Fruit fly (Drosophila melanogaster) whole organism, embryonic: ENCODE measurements around the gene I-2.

Experiments
- Ada2b ChIP-seq: fragments of 200-800 bp; sonication (Bioruptor generic); IDR thresholded peaks from 2 replicates; pipeline ENCODE4 v1.3.6; 2022; ENCODE audit warnings: missing biosample characterization, missing genetic modification characterization
- CG10543 ChIP-seq: fragments of 200-800 bp; sonication (Bioruptor generic); optimal IDR thresholded peaks from 3 replicates; lab custom pipeline; 2017; ENCODE audit warnings: missing biosample characterization, mild to moderate bottlenecking, missing genetic modification characterization, moderate library complexity
- CG10959 ChIP-seq: fragments of 200-800 bp; sonication (Bioruptor generic); IDR thresholded peaks from 2 replicates; pipeline ENCODE4 v1.3.6; 2022; ENCODE audit warnings: missing biosample characterization, missing genetic modification characterization
- CG11504 ChIP-seq: fragments of 200-800 bp; sonication (Bioruptor generic); optimal IDR thresholded peaks from 3 replicates; lab custom pipeline; 2019; ENCODE audit warnings: missing biosample characterization, mild to moderate bottlenecking, missing genetic modification characterization, moderate library complexity
- CG11695 ChIP-seq: fragments of 200-800 bp; sonication (Bioruptor generic); IDR thresholded peaks from 3 replicates; pipeline ENCODE4 v1.3.6; 2022; ENCODE audit warnings: missing biosample characterization, missing genetic modification characterization
- CG1602 ChIP-seq: fragments of 200-800 bp; sonication (Bioruptor generic); optimal IDR thresholded peaks from 3 replicates; lab custom pipeline; 2016; ENCODE audit warnings: missing biosample characterization, missing genetic modification characterization
- CG17328 ChIP-seq: fragments of 200-800 bp; sonication (Bioruptor generic); IDR thresholded peaks from 2 replicates; pipeline ENCODE4 v1.3.6; 2022; ENCODE audit warnings: missing biosample characterization, missing genetic modification characterization
- CG17568 ChIP-seq: fragments of 200-800 bp; sonication (Bioruptor generic); optimal IDR thresholded peaks from 2 replicates; lab custom pipeline; 2018; ENCODE audit warnings: missing biosample characterization, mild to moderate bottlenecking, missing genetic modification characterization, moderate library complexity
- CG3163 ChIP-seq: fragments of 200-800 bp; sonication (Bioruptor generic); optimal IDR thresholded peaks from 3 replicates; lab custom pipeline; 2016; ENCODE audit warnings: missing biosample characterization, missing genetic modification characterization
- CG3281 ChIP-seq: fragments of 200-800 bp; sonication (Bioruptor generic); optimal IDR thresholded peaks from 3 replicates; lab custom pipeline; 2017; ENCODE audit warnings: missing biosample characterization, mild to moderate bottlenecking, missing genetic modification characterization
- CG33213 ChIP-seq: fragments of 200-800 bp; sonication (Bioruptor generic); optimal IDR thresholded peaks from 3 replicates; lab custom pipeline; 2016; ENCODE audit warnings: missing biosample characterization, missing genetic modification characterization
- CG6654 ChIP-seq: fragments of 200-800 bp; sonication (Bioruptor generic); optimal IDR thresholded peaks from 2 replicates; lab custom pipeline; 2017; ENCODE audit warnings: missing biosample characterization, mild to moderate bottlenecking, missing genetic modification characterization
- CG7839 ChIP-seq: fragments of 200-800 bp; sonication (Bioruptor generic); optimal IDR thresholded peaks from 3 replicates; lab custom pipeline; 2018; ENCODE audit warnings: missing biosample characterization, mild to moderate bottlenecking, missing genetic modification characterization, moderate library complexity
- CG8290 ChIP-seq, 3 experiments: fragments of 200-800 bp; sonication (Bioruptor generic); optimal IDR thresholded peaks; 2 replicates each; lab custom pipeline; 2016 to 2019; ENCODE audit warnings: missing biosample characterization in 3 of 3, missing genetic modification characterization in 3 of 3, mild to moderate bottlenecking in 2 of 3, moderate library complexity in 1 of 3
- CG8478 ChIP-seq: fragments of >200 bp; optimal IDR thresholded peaks from 2 replicates; lab custom pipeline; 2018
- CG8944 ChIP-seq: fragments of 200-800 bp; sonication (Bioruptor generic); optimal IDR thresholded peaks from 3 replicates; lab custom pipeline; 2016; ENCODE audit warnings: missing biosample characterization, missing genetic modification characterization
- CG9215 ChIP-seq: fragments of 200-800 bp; sonication (Bioruptor generic); IDR thresholded peaks from 2 replicates; pipeline ENCODE4 v1.3.6; 2022; ENCODE audit warnings: missing biosample characterization, missing genetic modification characterization
- Dip3 ChIP-seq: fragments of 200-800 bp; sonication (Bioruptor generic); optimal IDR thresholded peaks from 3 replicates; lab custom pipeline; 2016; ENCODE audit warnings: missing biosample characterization, missing genetic modification characterization
- Gsc ChIP-seq: fragments of 200-800 bp; sonication (Bioruptor generic); IDR thresholded peaks from 2 replicates; pipeline ENCODE4 v1.3.6; 2022; ENCODE audit warnings: missing biosample characterization, missing genetic modification characterization
- Hr51 ChIP-seq, 2 experiments: fragments of 200-800 bp; sonication (Bioruptor generic); optimal IDR thresholded peaks; 2 replicates in 1 of 2; 3 replicates in 1 of 2; lab custom pipeline; 2016 to 2018; ENCODE audit warnings: missing biosample characterization in 2 of 2, missing genetic modification characterization in 2 of 2, mild to moderate bottlenecking in 1 of 2, moderate library complexity in 1 of 2
- Kr ChIP-seq: fragments of 200-800 bp; sonication (Bioruptor generic); optimal IDR thresholded peaks from 2 replicates; lab custom pipeline; 2017; ENCODE audit warnings: missing biosample characterization, mild to moderate bottlenecking, missing genetic modification characterization
- Med ChIP-seq: fragments of 200-800 bp; sonication (Bioruptor generic); peaks from one replicate; lab custom pipeline; 2016; ENCODE audit warnings: missing biosample characterization, missing genetic modification characterization, mild to moderate bottlenecking, inconsistent platforms, moderate library complexity
- Sox102F ChIP-seq: fragments of 200-800 bp; sonication (Bioruptor generic); optimal IDR thresholded peaks from 2 replicates; lab custom pipeline; 2018; ENCODE audit warnings: missing biosample characterization, mild to moderate bottlenecking, missing genetic modification characterization, moderate library complexity
- Spps ChIP-seq: fragments of 200-800 bp; sonication (Bioruptor generic); optimal IDR thresholded peaks from 2 replicates; lab custom pipeline; 2018; ENCODE audit warnings: missing biosample characterization, mild to moderate bottlenecking, missing genetic modification characterization
- Taf1 ChIP-seq: fragments of 200-800 bp; sonication (Bioruptor generic); IDR thresholded peaks from 2 replicates; pipeline ENCODE4 v1.3.6; 2022; ENCODE audit warnings: missing biosample characterization, missing genetic modification characterization
- Usf ChIP-seq: fragments of 200-800 bp; sonication (Bioruptor generic); optimal IDR thresholded peaks from 2 replicates; lab custom pipeline; 2017; ENCODE audit warnings: missing genotype, missing biosample characterization, missing genetic modification characterization
- Vsx1 ChIP-seq: fragments of 200-800 bp; sonication (Bioruptor generic); optimal IDR thresholded peaks from 2 replicates; lab custom pipeline; 2017; ENCODE audit warnings: missing biosample characterization, mild to moderate bottlenecking, missing genetic modification characterization, missing genetic modification reagents
- cg ChIP-seq: fragments of 200-800 bp; sonication (Bioruptor generic); optimal IDR thresholded peaks from 3 replicates; lab custom pipeline; 2019; ENCODE audit warnings: missing biosample characterization, mild to moderate bottlenecking, missing genetic modification characterization, moderate library complexity
- chinmo ChIP-seq: fragments of 200-800 bp; sonication (Bioruptor generic); IDR thresholded peaks from 4 replicates; pipeline ENCODE4 v1.3.6; 2022; ENCODE audit warnings: missing biosample characterization, missing genetic modification characterization; ENCODE audit not compliant: partially characterized antibody
- eve ChIP-seq, 2 experiments: fragments of >200 bp; optimal IDR thresholded peaks; 2 replicates each; lab custom pipeline; 2017; ENCODE audit warnings: missing biosample characterization in 2 of 2, missing genetic modification characterization in 2 of 2
- ewg ChIP-seq: fragments of 200-800 bp; sonication (Bioruptor generic); optimal IDR thresholded peaks from 3 replicates; lab custom pipeline; 2017; ENCODE audit warnings: mild to moderate bottlenecking, missing biosample characterization, missing genetic modification reagents, missing genetic modification characterization
- gcm ChIP-seq: fragments of 200-800 bp; sonication (Bioruptor generic); optimal IDR thresholded peaks from 2 replicates; lab custom pipeline; 2019; ENCODE audit warnings: missing biosample characterization, mild to moderate bottlenecking, missing genetic modification characterization, moderate library complexity
- gro ChIP-seq: fragments of 200-800 bp; sonication (Bioruptor generic); optimal IDR thresholded peaks from 2 replicates; lab custom pipeline; 2016; ENCODE audit warnings: missing biosample characterization, missing genetic modification characterization
- her ChIP-seq: fragments of 200-800 bp; sonication (Bioruptor generic); optimal IDR thresholded peaks from 2 replicates; lab custom pipeline; 2016; ENCODE audit warnings: missing biosample characterization, missing genetic modification characterization
- hkb ChIP-seq, 2 experiments: fragments of 200-800 bp in 1 of 2; fragments of >200 bp in 1 of 2; sonication (Bioruptor generic) in 1 of 2; IDR thresholded peaks in 1 of 2; optimal IDR thresholded peaks in 1 of 2; 2 replicates each; pipeline versions ENCODE4 v1.3.6 to Lab custom; 2017 to 2022; ENCODE audit warnings: missing biosample characterization in 1 of 2, missing genetic modification characterization in 1 of 2
- kni ChIP-seq: fragments of 200-800 bp; sonication (Bioruptor generic); optimal IDR thresholded peaks from 3 replicates; lab custom pipeline; 2017; ENCODE audit warnings: mild to moderate bottlenecking, missing biosample characterization, missing genetic modification reagents, missing genetic modification characterization
- lbe ChIP-seq: fragments of 200-800 bp; sonication (Bioruptor generic); optimal IDR thresholded peaks from 2 replicates; lab custom pipeline; 2016; ENCODE audit warnings: missing biosample characterization, mild to moderate bottlenecking, missing genetic modification characterization
- nerfin-2 ChIP-seq: fragments of 200-800 bp; sonication (Bioruptor generic); IDR thresholded peaks from 2 replicates; pipeline ENCODE4 v1.3.6; 2022; ENCODE audit warnings: missing biosample characterization, missing genetic modification characterization; ENCODE audit not compliant: partially characterized antibody
- nom ChIP-seq: fragments of 200-800 bp; sonication (Bioruptor generic); optimal IDR thresholded peaks from 2 replicates; lab custom pipeline; 2017; ENCODE audit warnings: missing biosample characterization, missing genetic modification characterization, mild to moderate bottlenecking, moderate library complexity, missing genetic modification reagents
- pan ChIP-seq, 4 experiments: fragments of >200 bp in 3 of 4; fragments of 200-800 bp in 1 of 4; sonication (Bioruptor generic) in 1 of 4; optimal IDR thresholded peaks in 3 of 4; IDR thresholded peaks in 1 of 4; 2 replicates each; pipeline versions ENCODE4 v1.3.6 to Lab custom; 2017 to 2022; ENCODE audit warnings: missing biosample characterization in 2 of 4, missing genetic modification characterization in 2 of 4, mixed read lengths in 1 of 4
- pum ChIP-seq: fragments of 200-800 bp; sonication (Bioruptor generic); optimal IDR thresholded peaks from 2 replicates; lab custom pipeline; 2016; ENCODE audit warnings: missing biosample characterization, missing genetic modification characterization
- pzg ChIP-seq: fragments of 200-800 bp; sonication (Bioruptor generic); optimal IDR thresholded peaks from 3 replicates; lab custom pipeline; 2018; ENCODE audit warnings: missing biosample characterization, mild to moderate bottlenecking, missing genetic modification characterization, moderate library complexity
- repo ChIP-seq: fragments of 200-800 bp; sonication (Bioruptor generic); optimal IDR thresholded peaks from 2 replicates; lab custom pipeline; 2016; ENCODE audit warnings: missing biosample characterization, missing genetic modification characterization
- sens ChIP-seq: fragments of 200-800 bp; sonication (Bioruptor generic); peaks from one replicate; lab custom pipeline; 2016; ENCODE audit warnings: missing biosample characterization, missing genetic modification characterization
- unpg ChIP-seq: fragments of 200-800 bp; sonication (Bioruptor generic); optimal IDR thresholded peaks from 3 replicates; lab custom pipeline; 2018; ENCODE audit warnings: missing biosample characterization, mild to moderate bottlenecking, missing genetic modification characterization, moderate library complexity
- vvl ChIP-seq: fragments of 200-800 bp; sonication (Bioruptor generic); IDR thresholded peaks from 2 replicates; pipeline ENCODE4 v1.3.6; 2022; ENCODE audit warnings: missing biosample characterization, missing genetic modification characterization
- zfh1 ChIP-seq: fragments of 200-800 bp; sonication (Bioruptor generic); IDR thresholded peaks from 3 replicates; pipeline ENCODE4 v1.3.6; 2022; ENCODE audit warnings: missing biosample characterization, missing genetic modification characterization

Gene I-2

dm6 chr3L:9853895-9854470, 17.4 kb upstream of the I-2 start (continued):
- TF ChIP-seq cg (GFP tag; lab: Kevin White, UChicago) (peak; percentile 96), Dip3 (no peak), zfh1 (GFP tag; lab: Robert Waterston, UW) (peak; percentile 50; the same call in 1 of the 3 replicates), Hr51 (GFP tag; optimal IDR thresholded peaks at IDR 0.05; lab: Kevin White, UChicago) (peak in 1 of 2 experiments; percentile 42), CG33213 (no peak), kni (GFP tag; lab: Kevin White, UChicago) (peak; percentile 1), Sox102F (GFP tag; lab: Kevin White, UChicago) (no peak), CG10543 (GFP tag; lab: Kevin White, UChicago) (peak; percentile 29), CG17568 (GFP tag; lab: Kevin White, UChicago) (no peak), vvl (GFP tag; lab: Robert Waterston, UW) (peak; percentile 62), Taf1 (GFP tag; lab: Robert Waterston, UW) (no peak), gro (GFP tag; lab: Kevin White, UChicago) (peak; percentile 3), eve (GFP tag; optimal IDR thresholded peaks at IDR 0.05; lab: Kevin White, UChicago) (no peak), CG8478 (lab: Kevin White, UChicago) (peak; percentile 83), nom (peak; percentile 9), pan (optimal IDR thresholded peaks at IDR 0.05; lab: Kevin White, UChicago) (no peak), pan (GFP tag; optimal IDR thresholded peaks at IDR 0.05 in 1 of 2, IDR thresholded peaks at IDR 0.05 in 1 of 2) (peak in 1 of 2 experiments; percentile 13), her (peak; percentile 30), Gsc (GFP tag; lab: Robert Waterston, UW) (no peak), CG17328 (GFP tag; lab: Robert Waterston, UW) (0 out of 2 replicates have a peak, but pooled peaks have one; percentile 23), pum (no peak), gcm (GFP tag; lab: Kevin White, UChicago) (no peak), CG9215 (GFP tag; lab: Robert Waterston, UW) (no peak), chinmo (GFP tag; lab: Robert Waterston, UW) (peak; percentile 91; the same call in 3 of the 4 replicates), CG8290 (GFP tag; optimal IDR thresholded peaks at IDR 0.05; lab: Kevin White, UChicago) (no peak), CG8290 (tag; optimal IDR thresholded peaks at IDR 0.05; lab: Kevin White, UChicago) (peak in 1 of 2 experiments; percentile 48), repo (no peak), pzg (GFP tag; lab: Kevin White, UChicago) (peak; percentile 15)

- TF ChIP-seq Med (GFP tag; lab: Kevin White, UChicago), result peak; percentile 20
- peak; percentile 46 for TF ChIP-seq nom
- TF ChIP-seq Ada2b (GFP tag; lab: Robert Waterston, UW), result 0 out of 2 replicates have a peak, but pooled peaks have one; percentile 15
- TF ChIP-seq unpg (GFP tag; lab: Kevin White, UChicago), result no peak
- no peak for TF ChIP-seq CG8944 (GFP tag; lab: Kevin White, UChicago)
- no peak for TF ChIP-seq Vsx1 (GFP tag; lab: Kevin White, UChicago)
- no peak for TF ChIP-seq CG10959 (GFP tag; lab: Robert Waterston, UW)
- TF ChIP-seq CG1602, result no peak
- no peak for TF ChIP-seq hkb (optimal IDR thresholded peaks at IDR 0.05; lab: Kevin White, UChicago)
- 0 out of 2 replicates have a peak, but pooled peaks have one; percentile 31 for TF ChIP-seq hkb (GFP tag; IDR thresholded peaks at IDR 0.05; lab: Robert Waterston, UW)
- TF ChIP-seq Kr (GFP tag; lab: Kevin White, UChicago), result peak; percentile 47
- no peak for TF ChIP-seq Spps (tag; lab: Kevin White, UChicago)
- no peak for TF ChIP-seq CG7839 (tag; lab: Kevin White, UChicago)
- TF ChIP-seq eve (GFP tag; optimal IDR thresholded peaks at IDR 0.05; lab: Kevin White, UChicago), result peak in 1 of 2 experiments; percentile 71
- TF ChIP-seq CG11695, result 0 out of 3 replicates have a peak, but pooled peaks have one; percentile 29
- TF ChIP-seq ewg (GFP tag; lab: Kevin White, UChicago), result no peak
- TF ChIP-seq Usf (GFP tag; lab: Kevin White, UChicago), result no peak
- no peak for TF ChIP-seq nerfin-2 (GFP tag; lab: Robert Waterston, UW)
- TF ChIP-seq CG3281 (GFP tag; lab: Kevin White, UChicago), result no peak
- peak; percentile 4 for TF ChIP-seq sens
- TF ChIP-seq lbe (GFP tag; lab: Kevin White, UChicago), result no peak
- TF ChIP-seq CG11504 (tag; lab: Kevin White, UChicago), result peak; percentile 15
- TF ChIP-seq CG3163 (GFP tag; lab: Kevin White, UChicago), result no peak
- TF ChIP-seq CG6654, result no peak
These were observed 16.6 kb upstream of the I-2 start for dm6 chr3L:9853140-9853746.
